Fruit fly (Drosophila melanogaster) whole organism, embryonic: ENCODE results near the gene CG14006.

ENCODE experiments used
- Abd-B ChIP-seq: fragments of 200-800 bp; sonication (Bioruptor generic); optimal IDR thresholded peaks from 2 replicates; lab custom pipeline; 2018; ENCODE audit warnings: missing biosample characterization, mild to moderate bottlenecking, missing genetic modification characterization, moderate library complexity
- CG11696 ChIP-seq: fragments of 200-800 bp; sonication (Bioruptor generic); IDR thresholded peaks from 2 replicates; pipeline ENCODE4 v1.3.6; 2022; ENCODE audit warnings: missing biosample characterization, missing genetic modification characterization
- CG1233 ChIP-seq: fragments of 200-800 bp; sonication (Bioruptor generic); optimal IDR thresholded peaks from 4 replicates; lab custom pipeline; 2018; ENCODE audit warnings: missing biosample characterization, mild to moderate bottlenecking, missing genetic modification characterization
- CG12391 ChIP-seq: fragments of 200-800 bp; sonication (Bioruptor generic); optimal IDR thresholded peaks from 3 replicates; lab custom pipeline; 2018; ENCODE audit warnings: missing biosample characterization, mild to moderate bottlenecking, missing genetic modification characterization, moderate library complexity
- CG12659 ChIP-seq: fragments of 200-800 bp; sonication (Bioruptor generic); optimal IDR thresholded peaks from 3 replicates; lab custom pipeline; 2017; ENCODE audit warnings: mild to moderate bottlenecking, missing biosample characterization, missing genetic modification reagents, missing genetic modification characterization
- CG14860 ChIP-seq: fragments of 200-800 bp; sonication (Bioruptor generic); IDR thresholded peaks from 3 replicates; pipeline ENCODE4 v1.3.6; 2022; ENCODE audit warnings: missing biosample characterization, missing genetic modification characterization; ENCODE audit not compliant: partially characterized antibody
- CG15269 ChIP-seq: fragments of 200-800 bp; sonication (Bioruptor generic); optimal IDR thresholded peaks from 2 replicates; lab custom pipeline; 2018; ENCODE audit warnings: missing biosample characterization, mild to moderate bottlenecking, missing genetic modification characterization, moderate library complexity
- CG15514 ChIP-seq: fragments of 200-800 bp; sonication (Bioruptor generic); optimal IDR thresholded peaks from 3 replicates; lab custom pipeline; 2017; ENCODE audit warnings: missing biosample characterization, missing genetic modification characterization, mild to moderate bottlenecking, moderate library complexity, missing genetic modification reagents
- CG17385 ChIP-seq: fragments of 200-800 bp; sonication (Bioruptor generic); optimal IDR thresholded peaks from 3 replicates; lab custom pipeline; 2018; ENCODE audit warnings: missing biosample characterization, mild to moderate bottlenecking, missing genetic modification characterization
- CG2712 ChIP-seq: fragments of 200-800 bp; optimal IDR thresholded peaks from 3 replicates; lab custom pipeline; 2019; ENCODE audit warnings: missing biosample characterization, mild to moderate bottlenecking, missing genetic modification characterization, moderate library complexity
- CG30403 ChIP-seq: fragments of 200-800 bp; sonication (Bioruptor generic); optimal IDR thresholded peaks from 3 replicates; lab custom pipeline; 2016; ENCODE audit warnings: missing biosample characterization, missing genetic modification characterization
- CG3065 ChIP-seq: fragments of 200-800 bp; sonication (Bioruptor generic); optimal IDR thresholded peaks from 2 replicates; lab custom pipeline; 2016; ENCODE audit warnings: missing biosample characterization, missing genetic modification characterization
- CG42726 ChIP-seq: fragments of 200-800 bp; sonication (Bioruptor generic); IDR thresholded peaks from 2 replicates; pipeline ENCODE4 v1.3.6; 2022; ENCODE audit warnings: missing biosample characterization, missing genetic modification characterization; ENCODE audit not compliant: partially characterized antibody
- CG4328 ChIP-seq: fragments of 200-800 bp; sonication (Bioruptor generic); optimal IDR thresholded peaks from 3 replicates; lab custom pipeline; 2017; ENCODE audit warnings: missing biosample characterization, missing genetic modification reagents, missing genetic modification characterization
- CG4730 ChIP-seq: fragments of 200-800 bp; sonication (Bioruptor generic); IDR thresholded peaks from 2 replicates; pipeline ENCODE4 v1.3.6; 2022; ENCODE audit warnings: missing biosample characterization, missing genetic modification characterization
- E2f1 ChIP-seq: fragments of 200-800 bp; sonication (Bioruptor generic); IDR thresholded peaks from 2 replicates; pipeline ENCODE4 v1.3.6; 2022; ENCODE audit warnings: missing biosample characterization, missing genetic modification characterization
- Eip74EF ChIP-seq, 2 experiments: fragments of 200-800 bp in 1 of 2; fragments of >200 bp in 1 of 2; sonication (Bioruptor generic) in 1 of 2; optimal IDR thresholded peaks; 2 replicates each; lab custom pipeline; 2017 to 2019; ENCODE audit warnings: missing biosample characterization in 2 of 2, missing genetic modification characterization in 2 of 2, mild to moderate bottlenecking in 1 of 2, moderate library complexity in 1 of 2
- Fer2 ChIP-seq: fragments of 200-800 bp; sonication (Bioruptor generic); optimal IDR thresholded peaks from 2 replicates; lab custom pipeline; 2018; ENCODE audit warnings: missing biosample characterization, mild to moderate bottlenecking, missing genetic modification characterization, moderate library complexity
- Hmr ChIP-seq: fragments of 200-800 bp; sonication (Bioruptor generic); optimal IDR thresholded peaks from 3 replicates; lab custom pipeline; 2017; ENCODE audit warnings: mild to moderate bottlenecking, missing biosample characterization, missing genetic modification reagents, missing genetic modification characterization
- Lpt ChIP-seq: fragments of >200 bp; optimal IDR thresholded peaks from 2 replicates; lab custom pipeline; 2018; ENCODE audit warnings: missing biosample characterization, missing genetic modification characterization
- Myb ChIP-seq: fragments of 200-800 bp; sonication (Bioruptor generic); optimal IDR thresholded peaks from 2 replicates; lab custom pipeline; 2016; ENCODE audit warnings: missing biosample characterization, missing genetic modification characterization
- Oli ChIP-seq: fragments of 200-800 bp; sonication (Bioruptor generic); optimal IDR thresholded peaks from 2 replicates; lab custom pipeline; 2018; ENCODE audit warnings: missing biosample characterization, mild to moderate bottlenecking, missing genetic modification characterization, moderate library complexity
- Ptx1 ChIP-seq: fragments of 200-800 bp; sonication (Bioruptor generic); IDR thresholded peaks from 2 replicates; pipeline ENCODE4 v1.3.6; 2022; ENCODE audit warnings: missing biosample characterization, missing genetic modification characterization
- Sry-δ ChIP-seq: fragments of 200-800 bp; sonication (Bioruptor generic); optimal IDR thresholded peaks from 2 replicates; lab custom pipeline; 2016; ENCODE audit warnings: missing biosample characterization, missing genetic modification characterization
- Tbp ChIP-seq: fragments of >200 bp; optimal IDR thresholded peaks from 2 replicates; lab custom pipeline; 2018; ENCODE audit warnings: missing biosample characterization, missing genetic modification characterization
- Xrp1 ChIP-seq: fragments of 200-800 bp; sonication (Bioruptor generic); IDR thresholded peaks from 2 replicates; pipeline ENCODE4 v1.3.6; 2022; ENCODE audit warnings: missing biosample characterization, missing genetic modification characterization
- amos ChIP-seq: fragments of 200-800 bp; sonication (Bioruptor generic); IDR thresholded peaks from 2 replicates; pipeline ENCODE4 v1.3.6; 2022; ENCODE audit warnings: missing biosample characterization, missing genetic modification characterization; ENCODE audit not compliant: partially characterized antibody
- ase ChIP-seq: fragments of 200-800 bp; sonication (Bioruptor generic); IDR thresholded peaks from 3 replicates; pipeline ENCODE4 v1.3.6; 2022; ENCODE audit warnings: missing biosample characterization, missing genetic modification characterization
- bigmax ChIP-seq: fragments of 200-800 bp; sonication (Bioruptor generic); optimal IDR thresholded peaks from 2 replicates; lab custom pipeline; 2018; ENCODE audit warnings: missing biosample characterization, mild to moderate bottlenecking, missing genetic modification characterization
- bowl ChIP-seq: fragments of 200-800 bp; sonication (Bioruptor generic); IDR thresholded peaks from 2 replicates; pipeline ENCODE4 v1.3.6; 2022; ENCODE audit warnings: missing biosample characterization, missing genetic modification characterization
- caup ChIP-seq: fragments of 200-800 bp; sonication (Bioruptor generic); optimal IDR thresholded peaks from 3 replicates; lab custom pipeline; 2017; ENCODE audit warnings: missing biosample characterization, mild to moderate bottlenecking, missing genetic modification characterization, moderate library complexity; ENCODE audit not compliant: severe bottlenecking
- emc ChIP-seq: fragments of 200-800 bp; sonication (Bioruptor generic); optimal IDR thresholded peaks from 2 replicates; lab custom pipeline; 2016; ENCODE audit warnings: missing biosample characterization, missing genetic modification characterization
- gro ChIP-seq: fragments of 200-800 bp; sonication (Bioruptor generic); optimal IDR thresholded peaks from 2 replicates; lab custom pipeline; 2016; ENCODE audit warnings: missing biosample characterization, missing genetic modification characterization
- hkb ChIP-seq, 2 experiments: fragments of 200-800 bp in 1 of 2; fragments of >200 bp in 1 of 2; sonication (Bioruptor generic) in 1 of 2; IDR thresholded peaks in 1 of 2; optimal IDR thresholded peaks in 1 of 2; 2 replicates each; pipeline versions ENCODE4 v1.3.6 to Lab custom; 2017 to 2022; ENCODE audit warnings: missing biosample characterization in 1 of 2, missing genetic modification characterization in 1 of 2
- kay ChIP-seq: fragments of 200-800 bp; sonication (Bioruptor generic); optimal IDR thresholded peaks from 2 replicates; lab custom pipeline; 2016; ENCODE audit warnings: missing biosample characterization, missing genetic modification characterization
- luna ChIP-seq: fragments of 200-800 bp; sonication (Bioruptor generic); optimal IDR thresholded peaks from 2 replicates; lab custom pipeline; 2016; ENCODE audit warnings: missing biosample characterization, missing genetic modification characterization
- onecut ChIP-seq: fragments of 200-800 bp; sonication (Bioruptor generic); IDR thresholded peaks from 2 replicates; pipeline ENCODE4 v1.3.6; 2022; ENCODE audit warnings: missing biosample characterization, missing genetic modification characterization
- org-1 ChIP-seq: fragments of 200-800 bp; sonication (Bioruptor generic); optimal IDR thresholded peaks from 2 replicates; lab custom pipeline; 2017; ENCODE audit warnings: missing biosample characterization, missing genetic modification characterization
- phol ChIP-seq: fragments of 200-800 bp; sonication (Bioruptor generic); optimal IDR thresholded peaks from 3 replicates; lab custom pipeline; 2018; ENCODE audit warnings: missing biosample characterization, mild to moderate bottlenecking, missing genetic modification characterization, moderate library complexity
- prd ChIP-seq, 3 experiments: fragments of >200 bp in 2 of 3; fragments of 200-800 bp in 1 of 3; sonication (Bioruptor generic) in 1 of 3; optimal IDR thresholded peaks in 2 of 3; IDR thresholded peaks in 1 of 3; 2 replicates in 2 of 3; 3 replicates in 1 of 3; pipeline versions ENCODE4 v1.3.6 to Lab custom; 2017 to 2022; ENCODE audit warnings: missing biosample characterization in 1 of 3, missing genetic modification characterization in 1 of 3
- pum ChIP-seq: fragments of 200-800 bp; sonication (Bioruptor generic); optimal IDR thresholded peaks from 2 replicates; lab custom pipeline; 2016; ENCODE audit warnings: missing biosample characterization, missing genetic modification characterization
- sens ChIP-seq: fragments of 200-800 bp; sonication (Bioruptor generic); peaks from one replicate; lab custom pipeline; 2016; ENCODE audit warnings: missing biosample characterization, missing genetic modification characterization
- toy ChIP-seq: fragments of 200-800 bp; sonication (Bioruptor generic); IDR thresholded peaks from 2 replicates; pipeline ENCODE4 v1.3.6; 2022; ENCODE audit warnings: missing biosample characterization, missing genetic modification characterization
- unpg ChIP-seq: fragments of 200-800 bp; sonication (Bioruptor generic); optimal IDR thresholded peaks from 3 replicates; lab custom pipeline; 2018; ENCODE audit warnings: missing biosample characterization, mild to moderate bottlenecking, missing genetic modification characterization, moderate library complexity
- zf30C ChIP-seq: fragments of 200-800 bp; sonication (Bioruptor generic); optimal IDR thresholded peaks from 3 replicates; lab custom pipeline; 2018; ENCODE audit warnings: missing biosample characterization, mild to moderate bottlenecking, missing genetic modification characterization

CG14006 gene

DNA sequence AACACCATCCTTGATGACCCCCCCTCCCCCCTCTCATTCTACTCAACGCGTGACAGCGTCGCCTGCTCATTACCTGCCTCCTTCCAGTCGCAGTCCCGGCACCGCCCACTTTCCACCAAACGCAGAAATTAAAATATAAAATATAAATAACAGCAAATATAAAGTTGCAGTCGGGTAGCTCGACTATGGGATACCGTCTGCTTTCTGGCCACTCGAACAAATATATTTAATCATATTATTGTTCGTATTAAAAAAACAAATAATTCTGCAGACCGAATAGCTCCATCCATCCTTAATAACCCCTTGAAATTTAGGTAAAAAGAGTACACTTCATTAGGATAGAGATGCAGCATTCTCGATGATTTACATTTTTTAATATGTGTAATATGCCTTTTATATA, 19.6 kb upstream of the CG14006 start:
- TF ChIP-seq luna (GFP tag; lab: Kevin White, UChicago) (no peak), Ptx1 (GFP tag; lab: Robert Waterston, UW) (0 out of 2 replicates have a peak, but pooled peaks have one; percentile 4), amos (GFP tag; lab: Robert Waterston, UW) (no peak)
- TF ChIP-seq, all 482 proteins: peak for 1

DNA sequence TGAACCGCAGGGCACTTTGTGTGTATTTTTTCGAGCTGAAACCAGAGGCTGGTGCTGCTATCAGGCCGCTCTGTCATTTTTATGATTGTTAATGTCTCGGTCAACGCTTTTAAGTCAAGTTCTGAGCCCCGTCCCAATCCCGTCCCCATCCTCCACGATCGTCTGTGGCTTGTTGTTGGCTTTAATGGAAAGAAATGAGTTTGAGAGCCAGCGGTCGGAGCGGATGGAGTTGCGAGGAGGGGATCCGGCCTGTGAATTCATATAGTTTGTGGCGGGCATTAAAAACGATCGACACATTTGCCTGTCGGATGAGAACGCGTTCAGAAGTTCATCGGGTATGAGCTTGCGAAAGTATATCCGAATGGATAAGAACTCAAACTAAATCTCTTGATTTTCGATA, 17.2 kb upstream of the CG14006 start, which contains the start of gene CG11029:
Gene CG11029, plus strand, starts transcription at position 301 of the 400 bp plus-strand sequence.
- TF ChIP-seq Tbp: no peak
- TF ChIP-seq CG11696 (GFP tag; lab: Robert Waterston, UW): no peak
- TF ChIP-seq gro: no peak
- TF ChIP-seq phol: no peak
- no peak for TF ChIP-seq kay
- no peak for TF ChIP-seq CG17385 (GFP tag; lab: Kevin White, UChicago)
- TF ChIP-seq Sry-δ: no peak
- no peak for TF ChIP-seq zf30C (GFP tag; lab: Kevin White, UChicago)

DNA sequence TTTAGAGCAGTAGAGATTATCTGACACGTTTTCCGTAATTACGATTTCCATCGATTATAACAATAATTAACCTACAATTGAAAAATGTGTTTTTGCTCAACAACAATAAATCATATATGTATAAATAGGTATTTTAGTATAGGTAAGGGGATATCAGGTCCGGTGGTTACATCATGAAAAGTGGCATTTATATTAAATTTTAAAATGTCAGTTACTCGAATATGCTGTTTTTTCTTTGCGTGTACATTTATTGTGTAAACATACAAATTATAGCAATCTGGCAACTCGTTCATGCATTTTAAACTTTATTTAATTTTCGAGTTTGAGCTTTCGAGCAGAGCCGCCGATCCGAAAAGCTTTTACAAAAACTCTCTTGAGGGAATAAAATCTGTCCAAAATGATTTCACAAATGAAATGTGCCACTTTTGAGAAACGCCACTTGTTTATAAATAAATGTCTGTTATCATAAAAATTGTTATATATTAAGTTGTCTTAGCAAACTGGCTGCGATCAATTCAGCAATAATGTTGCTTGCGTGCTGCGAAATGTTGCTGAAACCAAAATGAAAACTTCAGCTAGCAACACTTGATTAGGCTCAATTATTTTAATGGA, 15.0 kb upstream of the CG14006 start:
- no peak for TF ChIP-seq pum (GFP tag; lab: Kevin White, UChicago)
- peak; percentile 30 for TF ChIP-seq Hmr (GFP tag; lab: Kevin White, UChicago)
- TF ChIP-seq caup (GFP tag; lab: Kevin White, UChicago): peak; percentile 2
- peak; percentile 36 for TF ChIP-seq CG15269 (tag; lab: Kevin White, UChicago)
- no peak for TF ChIP-seq hkb (optimal IDR thresholded peaks at IDR 0.05; lab: Kevin White, UChicago)
- peak; percentile 55 for TF ChIP-seq hkb (GFP tag; IDR thresholded peaks at IDR 0.05; lab: Robert Waterston, UW)
- no peak for TF ChIP-seq amos (GFP tag; lab: Robert Waterston, UW)
- TF ChIP-seq Abd-B (GFP tag; lab: Kevin White, UChicago): no peak
- peak; percentile 41 for TF ChIP-seq CG30403
- TF ChIP-seq Lpt (GFP tag; lab: Kevin White, UChicago): no peak
- peak; percentile 10 for TF ChIP-seq CG2712
- TF ChIP-seq toy (GFP tag; lab: Robert Waterston, UW): no peak
- no peak for TF ChIP-seq Myb (GFP tag; lab: Kevin White, UChicago)
- peak; percentile 47 for TF ChIP-seq unpg (GFP tag; lab: Kevin White, UChicago)
- TF ChIP-seq Oli (tag; lab: Kevin White, UChicago): peak; percentile 6
- no peak for TF ChIP-seq Fer2 (tag; lab: Kevin White, UChicago)
- TF ChIP-seq CG11696 (GFP tag; lab: Robert Waterston, UW): peak; percentile 28; the same call in 1 of the 2 replicates
- TF ChIP-seq Eip74EF (GFP tag; optimal IDR thresholded peaks at IDR 0.05; lab: Kevin White, UChicago): no peak
- TF ChIP-seq sens: peak; percentile 73
- TF ChIP-seq CG4730 (GFP tag; lab: Robert Waterston, UW): no peak; the same call in 1 of the 2 replicates
- TF ChIP-seq CG12391 (tag; lab: Kevin White, UChicago): peak; percentile 21
- TF ChIP-seq CG14860 (GFP tag; lab: Robert Waterston, UW): no peak
- no peak for TF ChIP-seq emc (GFP tag; lab: Kevin White, UChicago)
- TF ChIP-seq E2f1 (GFP tag; lab: Robert Waterston, UW): peak; percentile 11; the same call in 1 of the 2 replicates
- TF ChIP-seq CG42726 (GFP tag; lab: Robert Waterston, UW): no peak
- no peak for TF ChIP-seq org-1 (GFP tag; lab: Kevin White, UChicago)
- TF ChIP-seq bigmax (GFP tag; lab: Kevin White, UChicago): no peak
- TF ChIP-seq CG4328 (GFP tag; lab: Kevin White, UChicago): no peak
- TF ChIP-seq prd (optimal IDR thresholded peaks at IDR 0.05; lab: Kevin White, UChicago): no peak
- no peak for TF ChIP-seq prd (GFP tag; IDR thresholded peaks at IDR 0.05; lab: Robert Waterston, UW)
- TF ChIP-seq CG1233 (GFP tag; lab: Kevin White, UChicago): no peak
- TF ChIP-seq Xrp1 (GFP tag; lab: Robert Waterston, UW): peak; percentile 37; the same call in 1 of the 2 replicates
- TF ChIP-seq CG3065: peak; percentile 38
- TF ChIP-seq onecut (GFP tag; lab: Robert Waterston, UW): peak; percentile 27; the same call in 1 of the 2 replicates
- TF ChIP-seq CG15514 (GFP tag; lab: Kevin White, UChicago): no peak
- TF ChIP-seq bowl (GFP tag; lab: Robert Waterston, UW): no peak
- TF ChIP-seq CG12659: peak; percentile 24
- peak; percentile 56; the same call in 1 of the 3 replicates for TF ChIP-seq ase (GFP tag; lab: Robert Waterston, UW)
